Fruit fly (Drosophila melanogaster) Kc167 (cell line): ENCODE measurements around the gene Mettl5.

Experiments
- Sin3A ChIP-seq: fragments of >200 bp; optimal IDR thresholded peaks from 2 replicates; lab custom pipeline; 2018; ENCODE audit warnings: missing external identifiers
- h ChIP-seq: fragments of >200 bp; optimal IDR thresholded peaks from 3 replicates; lab custom pipeline; 2018; ENCODE audit warnings: missing external identifiers
- insv ChIP-seq: fragments of >200 bp; optimal IDR thresholded peaks from 3 replicates; lab custom pipeline; 2018; ENCODE audit warnings: missing external identifiers

DNA sequence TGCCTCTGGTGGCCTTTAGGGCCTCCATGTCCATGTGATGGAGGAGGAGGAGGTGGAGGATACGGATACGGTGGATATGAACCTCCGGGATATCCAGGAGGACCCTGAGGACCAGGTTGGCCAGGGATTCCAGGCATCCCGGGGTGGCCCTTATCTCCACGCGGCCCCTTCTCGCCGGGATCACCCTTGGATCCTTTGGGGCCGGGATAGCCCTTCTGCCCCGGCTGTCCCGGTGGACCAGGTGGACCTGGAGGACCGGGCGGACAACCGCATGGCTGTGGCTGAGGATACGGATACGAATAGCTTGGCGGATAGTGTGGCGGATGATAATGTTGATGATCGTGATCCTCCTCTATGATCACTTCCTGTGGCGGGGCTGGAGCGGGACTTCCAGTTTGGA lies 16.7 kb downstream of the Mettl5 start:
- TF ChIP-seq Sin3A (lab: Kevin White, UChicago) (no peak), insv (lab: Kevin White, UChicago) (no peak), h (lab: Kevin White, UChicago) (no peak)
